Worm (Caenorhabditis elegans) whole organism, late embryonic: ENCODE data around the gene inx-11.

Source experiments
- F13H6.1 ChIP-seq: sonication (generic microtip); optimal IDR thresholded peaks from 2 replicates; lab custom pipeline; 2016; ENCODE audit warnings: missing genetic modification characterization, missing compliant biosample characterization
- K09A11.1 ChIP-seq: sonication (generic microtip); optimal IDR thresholded peaks from 2 replicates; lab custom pipeline; 2017; ENCODE audit warnings: antibody characterized with exemption, mild to moderate bottlenecking, missing genetic modification characterization, missing compliant biosample characterization; ENCODE audit not compliant: insufficient read depth
- ama-1 ChIP-seq: fragments of 150-350 bp; optimal IDR thresholded peaks from 2 replicates; lab custom pipeline; 2014
- ceh-18 ChIP-seq: sonication (generic microtip); optimal IDR thresholded peaks from 2 replicates; lab custom pipeline; 2016; ENCODE audit warnings: missing genetic modification characterization, missing compliant biosample characterization
- ceh-48 ChIP-seq: sonication (generic microtip); optimal IDR thresholded peaks from 2 replicates; lab custom pipeline; 2016; ENCODE audit warnings: missing genetic modification characterization, inconsistent platforms, missing compliant biosample characterization
- gmeb-2 ChIP-seq: sonication (generic microtip); optimal IDR thresholded peaks from 2 replicates; lab custom pipeline; 2016; ENCODE audit warnings: missing genetic modification characterization, inconsistent platforms, missing compliant biosample characterization
- mec-3 ChIP-seq: sonication (generic microtip); optimal IDR thresholded peaks from 2 replicates; lab custom pipeline; 2016; ENCODE audit warnings: borderline replicate concordance, missing genetic modification characterization, missing compliant biosample characterization
- nhr-11 ChIP-seq: fragments of 150-350 bp; optimal IDR thresholded peaks from 2 replicates; lab custom pipeline; 2014; ENCODE audit warnings: missing biosample characterization, missing genetic modification characterization
- pat-9 ChIP-seq: fragments of 200-800 bp; sonication (Bioruptor generic); optimal IDR thresholded peaks from 2 replicates; lab custom pipeline; 2018; ENCODE audit warnings: mild to moderate bottlenecking, missing genetic modification characterization, moderate library complexity, missing compliant biosample characterization
- pha-4 ChIP-seq: fragments of 150-350 bp; optimal IDR thresholded peaks from 2 replicates; lab custom pipeline; 2018; ENCODE audit warnings: missing biosample characterization, missing genetic modification reagents, missing genetic modification characterization
- pqm-1 ChIP-seq: sonication (generic microtip); optimal IDR thresholded peaks from 2 replicates; lab custom pipeline; 2016; ENCODE audit warnings: missing genetic modification characterization, missing compliant biosample characterization
- ref-2 ChIP-seq: sonication (generic microtip); optimal IDR thresholded peaks from 2 replicates; lab custom pipeline; 2016; ENCODE audit warnings: missing genetic modification characterization, missing compliant biosample characterization

ce11 chrV:12494522-12494921 is 7.5 kb downstream of the inx-11 start, which contains the start of gene mrps-11:
- TF ChIP-seq nhr-11 (no peak), ama-1 (lab: Kevin White, UChicago) (no peak), ceh-48 (tag; lab: Kevin White, UChicago) (no peak), gmeb-2 (tag; lab: Kevin White, UChicago) (no peak), K09A11.1 (tag; lab: Kevin White, UChicago) (no peak), ceh-18 (tag; lab: Kevin White, UChicago) (no peak), mec-3 (tag; lab: Kevin White, UChicago) (no peak), pha-4 (no peak), F13H6.1 (tag; lab: Kevin White, UChicago) (no peak), pqm-1 (tag; lab: Kevin White, UChicago) (no peak), pat-9 (tag; lab: Kevin White, UChicago) (no peak), ref-2 (tag; lab: Kevin White, UChicago) (no peak)
